Worm (Caenorhabditis elegans) whole organism, L3 larva: Measurements from ENCODE around the gene ser-6.

Experiments
- ama-1 ChIP-seq: fragments of 150-350 bp; optimal IDR thresholded peaks from 2 replicates; lab custom pipeline; 2018
- elt-2 ChIP-seq: sonication (generic microtip); optimal IDR thresholded peaks from 2 replicates; lab custom pipeline; 2016; ENCODE audit warnings: missing genetic modification reagents, mild to moderate bottlenecking, missing genetic modification characterization, missing compliant biosample characterization
- nfya-1 ChIP-seq: sonication (generic microtip); optimal IDR thresholded peaks from 2 replicates; lab custom pipeline; 2017; ENCODE audit warnings: missing genetic modification characterization, mild to moderate bottlenecking, missing compliant biosample characterization, antibody characterized with exemption, moderate library complexity; ENCODE audit not compliant: insufficient read depth
- pqm-1 ChIP-seq: fragments of 150-350 bp; optimal IDR thresholded peaks from 2 replicates; lab custom pipeline; 2017; ENCODE audit warnings: missing biosample characterization, missing genetic modification characterization, inconsistent platforms
- ztf-11 ChIP-seq: fragments of 150-350 bp; optimal IDR thresholded peaks from 2 replicates; lab custom pipeline; 2014; ENCODE audit warnings: missing biosample characterization, missing genetic modification characterization

ser-6 gene

ce11 chrIV:3012374-3013142, 52.7 kb downstream of the ser-6 start, which contains the start of the genes Y54G2A.28 and vrp-1:
Gene Y54G2A.28, minus strand, starts transcription at chrIV:3012421.
Gene vrp-1, plus strand, starts transcription at chrIV:3012587.
- TF ChIP-seq pqm-1 = peak; percentile 55
- peak; percentile 97 for TF ChIP-seq elt-2 (tag; lab: Kevin White, UChicago)
- TF ChIP-seq ama-1 (lab: Kevin White, UChicago) = no peak
- TF ChIP-seq nfya-1 = peak; percentile 77
- no peak for TF ChIP-seq ztf-11 (tag; lab: Kevin White, UChicago)
